Worm (Caenorhabditis elegans): Measurements from ENCODE around the gene Y110A2AL.9.

The Y110A2AL.9 gene

DNA sequence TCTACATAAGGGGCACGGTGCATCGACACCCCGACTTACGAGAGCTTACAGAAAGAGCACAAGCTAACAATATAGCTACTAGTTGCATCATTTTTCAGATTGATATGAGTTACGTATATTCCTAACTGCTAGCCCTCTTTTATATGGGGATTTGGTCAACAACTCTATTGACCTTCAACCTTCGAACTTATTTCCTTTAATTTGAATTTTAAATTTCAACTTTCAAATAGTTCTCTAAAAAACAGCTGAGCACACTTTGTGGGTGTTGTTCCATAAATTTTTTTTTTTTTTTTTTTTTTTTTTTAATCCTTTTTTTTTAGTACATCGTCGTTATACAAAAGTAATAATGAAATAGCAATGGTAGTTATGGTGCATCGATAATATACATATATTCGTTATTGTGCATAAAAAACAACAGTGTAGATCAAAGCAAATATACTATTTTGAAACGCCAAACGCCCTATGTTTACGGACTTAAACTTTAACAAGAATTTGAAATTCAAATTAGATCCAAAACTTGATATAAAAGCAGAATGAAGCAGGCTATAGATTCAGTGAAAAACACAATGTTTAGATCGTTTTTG is at the start of gene Y110A2AL.9, which contains the start of gene Y110A2AL.3:
Gene Y110A2AL.9 (minus strand): TSS at position 101 of the 584 bp plus-strand sequence.
Gene Y110A2AL.3 (plus strand): TSS at position 534 of the 584 bp plus-strand sequence.
- TF ChIP-seq sem-4 (tag; optimal IDR thresholded peaks at IDR 0.05) (no peak), ztf-11 (tag; optimal IDR thresholded peaks at IDR 0.05) (no peak), ceh-82 (tag; optimal IDR thresholded peaks at IDR 0.05) (no peak), blmp-1 (tag; optimal IDR thresholded peaks at IDR 0.05; ENCODE audit: insufficient read depth) (no peak), nhr-237 (tag; optimal IDR thresholded peaks at IDR 0.05) (no peak), skn-1 (tag; optimal IDR thresholded peaks at IDR 0.05) (no peak), crh-2 (tag; optimal IDR thresholded peaks at IDR 0.05) (no peak), gmeb-1 (tag; optimal IDR thresholded peaks at IDR 0.05) (no peak), egl-27 (tag; optimal IDR thresholded peaks at IDR 0.05) (no peak), nhr-6 (tag; optimal IDR thresholded peaks at IDR 0.05) (no peak), lin-11 (tag; optimal IDR thresholded peaks at IDR 0.05) (no peak), sma-3 (GFP tag; optimal IDR thresholded peaks at IDR 0.05) (no peak), ztf-4 (tag; optimal IDR thresholded peaks at IDR 0.05) (no peak), aly-2 (tag; optimal IDR thresholded peaks at IDR 0.05) (no peak)

DNA sequence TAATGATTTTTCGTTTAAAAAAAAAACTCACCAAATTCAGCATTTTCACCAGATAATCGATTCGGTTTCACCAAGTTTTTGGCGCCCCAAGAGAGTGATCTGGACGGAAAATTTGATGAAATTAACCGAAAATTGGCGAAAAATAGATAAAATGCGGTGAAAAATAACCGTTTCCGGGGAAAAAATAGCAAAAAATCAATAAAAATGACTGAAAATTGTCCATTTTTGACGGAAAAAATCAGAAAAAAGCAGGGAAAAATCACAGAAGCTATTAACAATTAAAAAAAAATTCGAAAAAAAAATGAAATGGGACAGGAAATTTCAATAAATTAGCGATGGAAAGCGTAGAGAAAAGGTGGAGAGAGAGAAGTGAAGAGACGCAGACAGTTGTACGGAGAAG is 47.1 kb upstream of the Y110A2AL.9 start, which contains the start of gene ubc-15:
Gene ubc-15 (minus strand): TSS at position 101 of the 400 bp plus-strand sequence.
- TF ChIP-seq sem-4 (tag; optimal IDR thresholded peaks at IDR 0.05), result no peak
- TF ChIP-seq ztf-1 (GFP tag; conservative IDR thresholded peaks at IDR 0.05), result no peak
- TF ChIP-seq peb-1 (tag; optimal IDR thresholded peaks at IDR 0.05), result no peak
- peak; percentile 5 for TF ChIP-seq unc-55 (GFP tag; optimal IDR thresholded peaks at IDR 0.05)
- no peak for TF ChIP-seq alr-1 (tag; optimal IDR thresholded peaks at IDR 0.05)
- no peak for TF ChIP-seq nhr-12 (tag; optimal IDR thresholded peaks at IDR 0.05)
- TF ChIP-seq unc-62 (GFP tag; optimal IDR thresholded peaks at IDR 0.05), result no peak

DNA sequence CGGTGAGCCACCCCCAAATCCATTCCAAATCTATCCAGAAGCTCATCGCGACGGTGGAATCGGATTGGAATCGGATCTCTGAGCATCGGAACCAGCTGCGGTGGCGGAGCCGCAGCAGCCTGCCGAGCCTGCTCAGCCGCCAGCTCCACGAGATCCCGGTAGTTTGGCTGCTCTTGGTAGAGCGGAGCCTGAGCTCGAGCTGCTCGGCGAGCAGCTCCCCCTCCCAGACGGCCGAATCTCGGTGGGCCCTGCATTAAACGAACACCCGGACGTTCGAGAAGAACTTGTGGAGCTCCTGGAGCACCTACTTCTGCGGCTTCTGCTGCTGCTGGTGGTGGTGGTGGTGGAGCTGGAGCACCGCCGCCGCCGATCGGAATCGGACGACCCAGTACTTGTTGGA is 37.3 kb upstream of the Y110A2AL.9 start:
- TF ChIP-seq blmp-1 (tag; optimal IDR thresholded peaks at IDR 0.05; ENCODE audit: insufficient read depth), result no peak
- TF ChIP-seq nhr-12 (tag; optimal IDR thresholded peaks at IDR 0.05), result no peak
- TF ChIP-seq mab-5 (tag; optimal IDR thresholded peaks at IDR 0.05), result no peak
- TF ChIP-seq lsy-2 (tag; optimal IDR thresholded peaks at IDR 0.05), result no peak
- no peak for TF ChIP-seq nhr-21 (tag; optimal IDR thresholded peaks at IDR 0.05)
- TF ChIP-seq sma-3 (GFP tag; optimal IDR thresholded peaks at IDR 0.05), result no peak
- no peak for TF ChIP-seq ZK546.5 (tag; optimal IDR thresholded peaks at IDR 0.05)
- TF ChIP-seq peb-1 (tag; optimal IDR thresholded peaks at IDR 0.05), result no peak
- TF ChIP-seq nhr-23 (tag; optimal IDR thresholded peaks at IDR 0.05), result no peak
- no peak for TF ChIP-seq crh-2 (tag; optimal IDR thresholded peaks at IDR 0.05)

DNA sequence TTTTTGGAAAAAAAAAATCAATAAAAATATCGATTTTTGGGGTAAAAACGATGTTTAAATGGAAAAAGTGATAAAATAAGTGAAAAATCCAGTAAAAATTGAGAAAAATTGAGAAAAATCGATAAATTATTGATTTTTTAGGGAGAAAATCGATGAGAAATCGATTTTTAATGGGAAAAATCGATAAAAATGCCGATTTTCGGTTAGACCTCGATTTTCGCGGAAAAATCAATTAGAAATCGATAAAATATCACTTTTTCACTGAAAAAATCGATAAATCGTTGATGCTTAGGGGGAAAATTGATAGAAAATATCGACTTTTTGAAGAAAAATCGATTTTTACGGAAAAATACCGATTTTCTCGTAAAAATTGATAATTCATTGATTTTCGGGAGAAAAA is 34.7 kb upstream of the Y110A2AL.9 start:
- no peak for TF ChIP-seq snpc-4 (tag; optimal IDR thresholded peaks at IDR 0.05)
- TF ChIP-seq blmp-1 (tag; optimal IDR thresholded peaks at IDR 0.05; ENCODE audit: insufficient read depth), result no peak
- TF ChIP-seq lin-39 (tag; optimal IDR thresholded peaks at IDR 0.05), result no peak
- no peak for TF ChIP-seq nhr-129 (tag; optimal IDR thresholded peaks at IDR 0.05)
- TF ChIP-seq C34F6.9 (tag; optimal IDR thresholded peaks at IDR 0.05), result no peak
- no peak for TF ChIP-seq nhr-25 (tag; optimal IDR thresholded peaks at IDR 0.05)
- no peak for TF ChIP-seq lin-11 (tag; optimal IDR thresholded peaks at IDR 0.05)
- no peak for TF ChIP-seq aly-2 (tag; optimal IDR thresholded peaks at IDR 0.05)
- no peak for TF ChIP-seq gmeb-1 (tag; optimal IDR thresholded peaks at IDR 0.05)
- no peak for TF ChIP-seq egl-27 (tag; optimal IDR thresholded peaks at IDR 0.05)
- no peak for TF ChIP-seq sem-4 (tag; optimal IDR thresholded peaks at IDR 0.05)
- no peak for TF ChIP-seq nhr-237 (tag; optimal IDR thresholded peaks at IDR 0.05)
- no peak for TF ChIP-seq elt-3 (tag; optimal IDR thresholded peaks at IDR 0.05)
- TF ChIP-seq nhr-6 (tag; optimal IDR thresholded peaks at IDR 0.05), result no peak
- TF ChIP-seq lsy-2 (tag; optimal IDR thresholded peaks at IDR 0.05), result no peak
- TF ChIP-seq zag-1 (tag; optimal IDR thresholded peaks at IDR 0.05), result no peak
- no peak for TF ChIP-seq ztf-1 (GFP tag; conservative IDR thresholded peaks at IDR 0.05)

ce11 chrII:2900248-2900647 is 33.8 kb upstream of the Y110A2AL.9 start, which contains the start of gene ubc-26:
TSS of gene ubc-26 (minus strand) at chrII:2900348.
- no peak for TF ChIP-seq ama-1 (optimal IDR thresholded peaks at IDR 0.05)
- no peak for TF ChIP-seq nhr-6 (tag; optimal IDR thresholded peaks at IDR 0.05)
- no peak for TF ChIP-seq dmd-4 (tag; optimal IDR thresholded peaks at IDR 0.05)
- TF ChIP-seq F13H6.1 (tag; optimal IDR thresholded peaks at IDR 0.05), result no peak
